Worm (Caenorhabditis elegans) whole organism, midembryonic: ENCODE results near the gene mdt-17.

Source experiments
- T22C8.4 ChIP-seq: fragments of 200-800 bp; sonication (Bioruptor generic); IDR thresholded peaks from 2 replicates; pipeline ENCODE4 v1.3.6; 2022; ENCODE audit warnings: missing genetic modification characterization, missing compliant biosample characterization
- cog-1 ChIP-seq: sonication (generic microtip); optimal IDR thresholded peaks from 2 replicates; lab custom pipeline; 2016; ENCODE audit warnings: missing genetic modification characterization, missing compliant biosample characterization
- flt-1 ChIP-seq: fragments of 200-800 bp; sonication (Bioruptor generic); IDR thresholded peaks from 2 replicates; pipeline ENCODE4 v1.3.6; 2022; ENCODE audit warnings: missing genetic modification characterization, missing compliant biosample characterization
- klf-2 ChIP-seq: fragments of 200-800 bp; sonication (Bioruptor generic); conservative IDR thresholded peaks from 2 replicates; pipeline ENCODE4 v1.3.6; 2022; ENCODE audit warnings: missing genetic modification reagents, missing genetic modification characterization, missing compliant biosample characterization
- med-1 ChIP-seq: sonication (generic microtip); optimal IDR thresholded peaks from 2 replicates; lab custom pipeline; 2017; ENCODE audit warnings: missing genetic modification characterization, mild to moderate bottlenecking, missing compliant biosample characterization, antibody characterized with exemption, missing genetic modification reagents; ENCODE audit not compliant: insufficient read depth
- ref-1 ChIP-seq: fragments of 200-800 bp; sonication (Bioruptor generic); conservative IDR thresholded peaks from 2 replicates; pipeline ENCODE4 v1.3.6; 2022; ENCODE audit warnings: missing genetic modification reagents, missing genetic modification characterization, missing compliant biosample characterization
- tab-1 ChIP-seq: fragments of 200-800 bp; sonication (Bioruptor generic); IDR thresholded peaks from 2 replicates; pipeline ENCODE4 v1.3.6; 2022; ENCODE audit warnings: missing genetic modification characterization, missing compliant biosample characterization
- ztf-23 ChIP-seq: fragments of 200-800 bp; sonication (Bioruptor generic); IDR thresholded peaks from 2 replicates; pipeline ENCODE4 v1.3.6; 2022; ENCODE audit warnings: missing genetic modification reagents, missing genetic modification characterization, missing compliant biosample characterization
- ztf-29 ChIP-seq: fragments of 200-800 bp; sonication (Bioruptor generic); IDR thresholded peaks from 2 replicates; pipeline ENCODE4 v1.3.6; 2022; ENCODE audit warnings: missing genetic modification reagents, missing genetic modification characterization, missing compliant biosample characterization

mdt-17 gene

ce11 chrV:20276923-20277322, 9.9 kb upstream of the mdt-17 start:
- TF ChIP-seq med-1 (GFP tag; lab: Kevin White, UChicago): no peak
- no peak for TF ChIP-seq ref-1 (GFP tag; lab: Robert Waterston, UW)
- TF ChIP-seq klf-2 (GFP tag; lab: Robert Waterston, UW): no peak
- no peak for TF ChIP-seq cog-1 (tag; lab: Kevin White, UChicago)
- no peak for TF ChIP-seq tab-1 (GFP tag; lab: Robert Waterston, UW)
- no peak for TF ChIP-seq T22C8.4
- TF ChIP-seq ztf-29: no peak
- no peak for TF ChIP-seq ztf-23 (GFP tag; lab: Robert Waterston, UW)
- no peak for TF ChIP-seq flt-1 (GFP tag; lab: Robert Waterston, UW)

- TF ChIP-seq cog-1 (tag; lab: Kevin White, UChicago): no peak
- TF ChIP-seq med-1 (GFP tag; lab: Kevin White, UChicago): no peak
- no peak for TF ChIP-seq ztf-23 (GFP tag; lab: Robert Waterston, UW)
- no peak for TF ChIP-seq klf-2 (GFP tag; lab: Robert Waterston, UW)
- TF ChIP-seq ztf-29: no peak
- TF ChIP-seq tab-1 (GFP tag; lab: Robert Waterston, UW): no peak
- TF ChIP-seq ref-1 (GFP tag; lab: Robert Waterston, UW): no peak
- no peak for TF ChIP-seq flt-1 (GFP tag; lab: Robert Waterston, UW)
- TF ChIP-seq T22C8.4: no peak
Measured at ce11 chrV:20269661-20270137, 2.7 kb upstream of the mdt-17 start, which contains the start of the genes prmt-1 and cdkr-3. Gene prmt-1 (minus strand): TSS chrV:20269711. Gene cdkr-3 (plus strand): TSS chrV:20270107.

ce11 chrV:20249438-20250120, 17.5 kb downstream of the mdt-17 start, which contains the start of gene swsn-1:
Gene swsn-1 (minus strand): TSS chrV:20249488.
- TF ChIP-seq tab-1 (GFP tag; lab: Robert Waterston, UW): no peak
- TF ChIP-seq T22C8.4: peak; percentile 80
- TF ChIP-seq flt-1 (GFP tag; lab: Robert Waterston, UW): peak; percentile 16; the same call in 1 of the 2 replicates

DNA sequence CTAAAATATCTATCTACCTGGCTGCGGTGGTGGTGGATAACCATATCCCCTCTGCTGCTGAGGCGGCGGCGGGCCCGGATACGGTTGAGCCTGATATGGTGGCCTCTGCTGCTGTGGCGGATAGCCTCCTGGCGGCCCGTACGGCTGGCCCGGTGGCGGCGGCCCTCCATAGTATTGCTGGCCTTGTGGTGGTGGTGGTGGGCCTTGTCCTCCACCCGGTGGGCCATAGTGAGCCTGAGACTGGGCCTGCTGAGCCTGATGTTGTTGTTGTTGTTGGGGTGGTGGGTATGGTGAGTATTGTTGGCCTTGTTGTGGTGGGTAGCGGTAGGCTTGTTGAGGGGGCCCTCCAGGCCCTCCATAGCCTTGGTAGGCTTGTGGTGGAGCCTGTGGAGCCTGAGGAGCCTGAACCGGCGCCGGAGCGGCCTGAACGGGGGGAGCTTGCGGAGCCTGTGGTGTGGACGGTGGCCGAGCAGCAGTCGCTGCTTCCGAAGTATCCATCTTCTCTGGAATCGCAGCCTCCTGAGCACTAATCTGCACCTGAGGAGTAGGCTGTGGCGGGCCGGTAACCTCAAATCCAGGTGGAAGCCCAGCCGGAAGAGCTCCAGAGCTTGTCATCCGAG, 25.7 kb downstream of the mdt-17 start:
- TF ChIP-seq ref-1 (GFP tag; lab: Robert Waterston, UW): no peak
- TF ChIP-seq flt-1 (GFP tag; lab: Robert Waterston, UW): 0 out of 2 replicates have a peak, but pooled peaks have one; percentile 41

- no peak for TF ChIP-seq T22C8.4
- TF ChIP-seq flt-1 (GFP tag; lab: Robert Waterston, UW): no peak
- TF ChIP-seq ref-1 (GFP tag; lab: Robert Waterston, UW): no peak
- TF ChIP-seq tab-1 (GFP tag; lab: Robert Waterston, UW): no peak
- no peak for TF ChIP-seq ztf-29
- TF ChIP-seq ztf-23 (GFP tag; lab: Robert Waterston, UW): no peak
- no peak for TF ChIP-seq cog-1 (tag; lab: Kevin White, UChicago)
- TF ChIP-seq klf-2 (GFP tag; lab: Robert Waterston, UW): no peak
- no peak for TF ChIP-seq med-1 (GFP tag; lab: Kevin White, UChicago)
Measured at ce11 chrV:20237429-20237828, 29.6 kb downstream of the mdt-17 start, which contains the start of gene sld-5. Gene sld-5 (minus strand): TSS chrV:20237745.

DNA sequence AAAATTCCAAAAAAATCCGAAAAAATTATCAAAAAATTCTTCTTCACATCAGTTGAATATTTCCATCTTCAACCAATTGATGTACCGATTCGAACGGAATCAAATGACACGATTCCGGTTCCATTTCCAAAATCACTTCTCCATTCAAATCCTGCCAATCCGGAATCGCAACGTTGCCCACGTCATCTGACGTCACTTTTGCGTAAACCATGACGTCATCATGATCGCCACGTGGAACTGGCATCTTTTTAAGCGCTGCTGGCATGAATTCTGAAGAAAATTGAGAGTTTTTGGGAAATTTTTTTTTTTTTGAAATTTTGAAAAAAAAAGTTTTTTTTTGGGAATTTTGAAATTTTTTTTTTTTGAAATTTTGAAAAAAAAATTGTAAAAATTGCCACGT, 31.8 kb downstream of the mdt-17 start:
- TF ChIP-seq ztf-23 (GFP tag; lab: Robert Waterston, UW) (no peak), klf-2 (GFP tag; lab: Robert Waterston, UW) (no peak), cog-1 (tag; lab: Kevin White, UChicago) (no peak), ztf-29 (no peak), T22C8.4 (no peak), tab-1 (GFP tag; lab: Robert Waterston, UW) (no peak), med-1 (GFP tag; lab: Kevin White, UChicago) (no peak), flt-1 (GFP tag; lab: Robert Waterston, UW) (no peak), ref-1 (GFP tag; lab: Robert Waterston, UW) (no peak)

- no peak for TF ChIP-seq T22C8.4
- 0 out of 2 replicates have a peak, but pooled peaks have one; percentile 4 for TF ChIP-seq flt-1 (GFP tag; lab: Robert Waterston, UW)
Measured at ce11 chrV:20234439-20234838, 32.6 kb downstream of the mdt-17 start.

DNA sequence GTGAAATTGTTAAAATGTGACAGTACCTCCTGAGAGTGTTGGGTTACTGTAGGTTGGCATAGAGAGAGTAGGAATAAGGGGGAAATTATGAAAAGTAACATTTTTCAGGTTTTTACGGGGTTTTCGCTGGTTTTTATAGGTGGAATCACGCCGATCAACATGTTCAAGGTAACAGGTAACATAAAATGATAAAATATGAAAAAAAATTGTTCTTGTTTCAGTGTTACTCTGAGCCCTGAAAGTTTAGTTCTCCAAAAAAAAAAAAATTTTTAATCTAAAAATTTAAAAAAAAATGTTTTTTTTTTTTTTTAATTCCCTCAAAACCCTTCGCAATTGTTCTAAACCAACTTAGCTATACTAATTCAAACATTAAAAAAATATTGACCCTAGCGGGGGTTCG, 33.3 kb downstream of the mdt-17 start, which contains the start of gene Y113G7B.15:
Gene Y113G7B.15, minus strand, starts transcription at position 101 of the 400 bp plus-strand sequence.
- no peak for TF ChIP-seq flt-1 (GFP tag; lab: Robert Waterston, UW)
- TF ChIP-seq cog-1 (tag; lab: Kevin White, UChicago): no peak
- no peak for TF ChIP-seq ztf-29
- TF ChIP-seq T22C8.4: no peak
- TF ChIP-seq tab-1 (GFP tag; lab: Robert Waterston, UW): no peak
- TF ChIP-seq ref-1 (GFP tag; lab: Robert Waterston, UW): no peak
- TF ChIP-seq klf-2 (GFP tag; lab: Robert Waterston, UW): no peak
- TF ChIP-seq ztf-23 (GFP tag; lab: Robert Waterston, UW): no peak
- no peak for TF ChIP-seq med-1 (GFP tag; lab: Kevin White, UChicago)

- TF ChIP-seq tab-1 (GFP tag; lab: Robert Waterston, UW): no peak
- no peak for TF ChIP-seq cog-1 (tag; lab: Kevin White, UChicago)
- no peak for TF ChIP-seq ztf-23 (GFP tag; lab: Robert Waterston, UW)
- TF ChIP-seq ztf-29: no peak
- TF ChIP-seq klf-2 (GFP tag; lab: Robert Waterston, UW): no peak
- no peak for TF ChIP-seq ref-1 (GFP tag; lab: Robert Waterston, UW)
- TF ChIP-seq flt-1 (GFP tag; lab: Robert Waterston, UW): no peak
- no peak for TF ChIP-seq med-1 (GFP tag; lab: Kevin White, UChicago)
- no peak for TF ChIP-seq T22C8.4
Measured at ce11 chrV:20225312-20225711, 41.7 kb downstream of the mdt-17 start.
